Fruit fly (Drosophila melanogaster): ENCODE data around the gene Spn.
A peak's percentile ranks its signal among the peaks of the same experiment; 100 is the strongest.

The Spn gene

dm6 chr3L:2531386-2532176 is 22.5 kb downstream of the Spn start (continued):
- TF ChIP-seq bbx (GFP tag; IDR thresholded peaks at IDR 0.05; ENCODE audit: partially characterized antibody) (0 out of 2 replicates have a peak, but pooled peaks have one; percentile 7), pho (GFP tag; optimal IDR thresholded peaks at IDR 0.05) (peak; percentile 57), CG17186 (GFP tag; optimal IDR thresholded peaks at IDR 0.05) (no peak), CG43689 (GFP tag; IDR thresholded peaks at IDR 0.05) (peak; percentile 18; the same call in 1 of the 2 replicates), Eip74EF (GFP tag; optimal IDR thresholded peaks at IDR 0.05) (peak in 1 of 2 experiments; percentile 86), CG3838 (GFP tag; optimal IDR thresholded peaks at IDR 0.05) (peak; percentile 58), tin (GFP tag; optimal IDR thresholded peaks at IDR 0.05) (peak; percentile 66), ara (GFP tag; IDR thresholded peaks at IDR 0.05) (peak; percentile 79), shn (GFP tag; optimal IDR thresholded peaks at IDR 0.05) (peak; percentile 19), CG13624 (GFP tag; optimal IDR thresholded peaks at IDR 0.05) (peak; percentile 55), gce (GFP tag; IDR thresholded peaks at IDR 0.05) (peak; percentile 72; the same call in 1 of the 3 replicates), CG12071 (GFP tag; optimal IDR thresholded peaks at IDR 0.05) (peak; percentile 80), CG16863 (GFP tag; optimal IDR thresholded peaks at IDR 0.05) (no peak), dm (GFP tag; optimal IDR thresholded peaks at IDR 0.05) (peak; percentile 37), CG10959 (GFP tag; IDR thresholded peaks at IDR 0.05) (no peak; the same call in none of the 2 replicates), CG18011 (GFP tag; optimal IDR thresholded peaks at IDR 0.05) (peak; percentile 22), amos (GFP tag; IDR thresholded peaks at IDR 0.05; ENCODE audit: partially characterized antibody) (peak; percentile 35; the same call in 1 of the 2 replicates), CG10321 (GFP tag; IDR thresholded peaks at IDR 0.05) (peak; percentile 55; the same call in 1 of the 2 replicates), ems (GFP tag; optimal IDR thresholded peaks at IDR 0.05) (peak; percentile 72), wdn (GFP tag; IDR thresholded peaks at IDR 0.05) (peak; percentile 70; the same call in 1 of the 2 replicates), aop (GFP tag; IDR thresholded peaks at IDR 0.05) (peak; percentile 69), BtbVII (GFP tag; optimal IDR thresholded peaks at IDR 0.05) (peak; percentile 82), danr (GFP tag; IDR thresholded peaks at IDR 0.05) (peak; percentile 18; the same call in 1 of the 2 replicates), nom (GFP tag; optimal IDR thresholded peaks at IDR 0.05) (no peak), CG32767 (GFP tag; IDR thresholded peaks at IDR 0.05) (0 out of 2 replicates have a peak, but pooled peaks have one; percentile 33), Dfd (GFP tag; optimal IDR thresholded peaks at IDR 0.05) (peak in 1 of 2 experiments; percentile 54), row (GFP tag; IDR thresholded peaks at IDR 0.05) (peak; percentile 46), CG7372 (GFP tag; IDR thresholded peaks at IDR 0.05) (peak; percentile 49), CG15269 (tag; optimal IDR thresholded peaks at IDR 0.05) (peak; percentile 73), wor (GFP tag; IDR thresholded peaks at IDR 0.05) (peak; percentile 35; the same call in 1 of the 2 replicates), CG1233 (GFP tag; optimal IDR thresholded peaks at IDR 0.05) (peak; percentile 80), Trl (optimal IDR thresholded peaks at IDR 0.05) (no peak), Trl (GFP tag; optimal IDR thresholded peaks at IDR 0.05) (peak; percentile 43), btn (GFP tag; optimal IDR thresholded peaks at IDR 0.05) (no peak), CkIIα-i1 (GFP tag; IDR thresholded peaks at IDR 0.05) (peak; percentile 48; the same call in 1 of the 2 replicates), Dek (tag; optimal IDR thresholded peaks at IDR 0.05) (peak; percentile 72), CG14441 (GFP tag; IDR thresholded peaks at IDR 0.05) (peak; percentile 66), repo (GFP tag; optimal IDR thresholded peaks at IDR 0.05) (peak; percentile 23), Xbp1 (GFP tag; optimal IDR thresholded peaks at IDR 0.05) (peak; percentile 83), D19A (tag; optimal IDR thresholded peaks at IDR 0.05) (peak; percentile 60), CG18764 (GFP tag; optimal IDR thresholded peaks at IDR 0.05) (peak; percentile 60), prd (optimal IDR thresholded peaks at IDR 0.05) (no peak), prd (GFP tag; IDR thresholded peaks at IDR 0.05) (peak; percentile 78), pan (optimal IDR thresholded peaks at IDR 0.05) (no peak), pan (GFP tag; optimal IDR thresholded peaks at IDR 0.05 in 1 of 2, IDR thresholded peaks at IDR 0.05 in 1 of 2) (peak in 1 of 2 experiments; percentile 87), sisA (GFP tag; IDR thresholded peaks at IDR 0.05) (peak; percentile 86), Hmx (GFP tag; optimal IDR thresholded peaks at IDR 0.05) (no peak), hbn (GFP tag; IDR thresholded peaks at IDR 0.05; ENCODE audit: partially characterized antibody) (no peak), CG42726 (GFP tag; IDR thresholded peaks at IDR 0.05; ENCODE audit: partially characterized antibody) (peak; percentile 80)
